Worm (Caenorhabditis elegans): ENCODE measurements around the gene sqv-3.

DNA sequence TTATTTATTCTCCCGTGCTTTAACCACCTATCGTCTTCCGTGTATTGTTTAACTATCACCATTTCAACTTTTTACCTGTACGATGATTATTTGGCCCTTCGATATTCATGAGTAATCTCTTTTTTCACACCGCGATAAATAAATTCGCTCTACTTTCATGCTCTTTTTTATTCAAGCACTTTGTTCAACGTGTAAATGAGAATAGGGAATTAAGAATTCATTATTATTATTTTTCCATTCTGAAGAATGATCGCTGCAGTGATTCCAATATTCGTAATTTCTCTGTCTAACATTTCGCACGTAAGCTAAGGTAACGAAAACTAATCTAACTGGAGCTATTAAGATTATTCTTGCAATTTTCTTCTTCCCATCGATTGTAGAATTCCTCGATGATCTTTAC lies 31.5 kb downstream of the sqv-3 start, which contains the start of gene T05G5.4:
- TF ChIP-seq dao-5 (tag; optimal IDR thresholded peaks at IDR 0.05): no peak
- no peak for TF ChIP-seq him-1 (tag; optimal IDR thresholded peaks at IDR 0.05)
- no peak for TF ChIP-seq W03F9.2 (tag; optimal IDR thresholded peaks at IDR 0.05)
